Fruit fly (Drosophila melanogaster) whole organism, wandering third instar larva: ENCODE data around the gene CG11828.

Source experiments
- CG32264 ChIP-seq: fragments of 200-800 bp; sonication (Bioruptor generic); optimal IDR thresholded peaks from 2 replicates; lab custom pipeline; 2016; ENCODE audit warnings: missing biosample characterization, missing genetic modification characterization
- CG9705 ChIP-seq: fragments of 200-800 bp; sonication (Bioruptor generic); optimal IDR thresholded peaks from 2 replicates; lab custom pipeline; 2018; ENCODE audit warnings: missing biosample characterization, mild to moderate bottlenecking, missing genetic modification characterization
- CrebA ChIP-seq: fragments of 200-800 bp; sonication (Bioruptor generic); optimal IDR thresholded peaks from 2 replicates; lab custom pipeline; 2016; ENCODE audit warnings: missing biosample characterization, mild to moderate bottlenecking, missing genetic modification characterization, borderline replicate concordance
- Dfd ChIP-seq: fragments of >200 bp; optimal IDR thresholded peaks from 2 replicates; lab custom pipeline; 2017; ENCODE audit warnings: missing biosample characterization, missing genetic modification characterization
- Dif ChIP-seq: fragments of 200-275, 200-300 bp; sonication (Bioruptor generic); optimal IDR thresholded peaks from 2 replicates; lab custom pipeline; 2018; ENCODE audit warnings: missing biosample characterization, missing genetic modification characterization; ENCODE audit not compliant: partially characterized antibody
- GATAd ChIP-seq: sonication (Bioruptor generic); optimal IDR thresholded peaks from 2 replicates; lab custom pipeline; 2016; ENCODE audit warnings: missing biosample characterization, missing genetic modification characterization
- HLH106 ChIP-seq: fragments of 200-800 bp; optimal IDR thresholded peaks from 3 replicates; lab custom pipeline; 2019; ENCODE audit warnings: missing biosample characterization, mild to moderate bottlenecking, missing genetic modification characterization, moderate library complexity
- Hnf4 ChIP-seq: fragments of 200-800 bp; sonication (Bioruptor generic); optimal IDR thresholded peaks from 2 replicates; lab custom pipeline; 2016; ENCODE audit warnings: missing biosample characterization, mild to moderate bottlenecking, missing genetic modification characterization
- Hr78 ChIP-seq: fragments of >200 bp; optimal IDR thresholded peaks from 2 replicates; lab custom pipeline; 2017; ENCODE audit warnings: missing biosample characterization, missing genetic modification characterization
- Hr83 ChIP-seq: fragments of 200-300 bp; sonication (Bioruptor generic); optimal IDR thresholded peaks from 2 replicates; lab custom pipeline; 2016; ENCODE audit warnings: missing biosample characterization, mild to moderate bottlenecking, missing genetic modification characterization, moderate library complexity; ENCODE audit not compliant: poor library complexity, severe bottlenecking
- Mio ChIP-seq: sonication (Bioruptor generic); optimal IDR thresholded peaks from 2 replicates; lab custom pipeline; 2016; ENCODE audit warnings: missing biosample characterization, missing genetic modification characterization
- N ChIP-seq: fragments of >200 bp; optimal IDR thresholded peaks from 2 replicates; lab custom pipeline; 2018; ENCODE audit warnings: missing biosample characterization, missing external identifiers, missing genetic modification characterization
- OdsH ChIP-seq: fragments of 200-800 bp; sonication (Bioruptor generic); optimal IDR thresholded peaks from 2 replicates; lab custom pipeline; 2016; ENCODE audit warnings: missing biosample characterization, mild to moderate bottlenecking, missing genetic modification characterization
- Rel ChIP-seq, 2 experiments: fragments of 200-800 bp; sonication (Bioruptor generic) in 1 of 2; optimal IDR thresholded peaks; 2 replicates in 1 of 2; 3 replicates in 1 of 2; lab custom pipeline; 2016 to 2019; ENCODE audit warnings: mild to moderate bottlenecking in 2 of 2, missing biosample characterization in 2 of 2, missing genetic modification characterization in 2 of 2, moderate library complexity in 1 of 2
- dl ChIP-seq, 2 experiments: fragments of 175-275, 200-275 bp in 1 of 2; fragments of 200-275 bp in 1 of 2; sonication (Bioruptor generic); optimal IDR thresholded peaks; lab custom pipeline; 2018; ENCODE audit warnings: mild to moderate bottlenecking in 2 of 2, missing biosample characterization in 2 of 2, missing genetic modification characterization in 2 of 2, moderate library complexity in 2 of 2; ENCODE audit not compliant: partially characterized antibody in 2 of 2, insufficient read depth in 1 of 2
- dmrt93B ChIP-seq: fragments of 200-800 bp; sonication (Bioruptor generic); optimal IDR thresholded peaks from 2 replicates; lab custom pipeline; 2018; ENCODE audit warnings: missing biosample characterization, mild to moderate bottlenecking, missing genetic modification characterization
- ey ChIP-seq: fragments of 200-800 bp; sonication (Bioruptor generic); optimal IDR thresholded peaks from 2 replicates; lab custom pipeline; 2016; ENCODE audit warnings: missing biosample characterization, missing genetic modification characterization
- foxo ChIP-seq, 2 experiments: fragments of 200-800 bp; sonication (Bioruptor generic); optimal IDR thresholded peaks; 2 replicates in 1 of 2; 3 replicates in 1 of 2; lab custom pipeline; 2016 to 2017; ENCODE audit warnings: missing biosample characterization in 2 of 2, missing genetic modification characterization in 2 of 2
- fru ChIP-seq: fragments of 200-800 bp; sonication (Bioruptor generic); optimal IDR thresholded peaks from 3 replicates; lab custom pipeline; 2016; ENCODE audit warnings: missing biosample characterization, mild to moderate bottlenecking, missing genetic modification characterization
- h ChIP-seq: fragments of 200-800 bp; sonication (Bioruptor generic); optimal IDR thresholded peaks from 3 replicates; lab custom pipeline; 2016; ENCODE audit warnings: missing biosample characterization, mild to moderate bottlenecking, missing genetic modification characterization
- jim ChIP-seq: fragments of 175-275, 200-325 bp; sonication (Bioruptor generic); optimal IDR thresholded peaks from 2 replicates; lab custom pipeline; 2016; ENCODE audit warnings: missing biosample characterization, mild to moderate bottlenecking, missing genetic modification characterization
- lola ChIP-seq: fragments of >200 bp; optimal IDR thresholded peaks from 2 replicates; lab custom pipeline; 2017; ENCODE audit warnings: missing biosample characterization, missing genetic modification characterization
- pan ChIP-seq: fragments of >200 bp; optimal IDR thresholded peaks from 2 replicates; lab custom pipeline; 2017
- psq ChIP-seq: fragments of 200-800 bp; sonication (Bioruptor generic); optimal IDR thresholded peaks from 3 replicates; lab custom pipeline; 2017; ENCODE audit warnings: missing biosample characterization, mild to moderate bottlenecking, missing genetic modification characterization, moderate library complexity
- sage ChIP-seq: fragments of 200-800 bp; sonication (Bioruptor generic); optimal IDR thresholded peaks from 2 replicates; lab custom pipeline; 2016; ENCODE audit warnings: missing biosample characterization, mild to moderate bottlenecking, missing genetic modification characterization
- sv ChIP-seq: fragments of 200-800 bp; sonication (Bioruptor generic); optimal IDR thresholded peaks from 3 replicates; lab custom pipeline; 2016; ENCODE audit warnings: missing biosample characterization, missing genetic modification characterization
- tai ChIP-seq: sonication (Bioruptor generic); optimal IDR thresholded peaks from 2 replicates; lab custom pipeline; 2016; ENCODE audit warnings: missing biosample characterization, missing genetic modification characterization
- usp ChIP-seq: fragments of >200 bp; optimal IDR thresholded peaks from 2 replicates; lab custom pipeline; 2017; ENCODE audit warnings: missing biosample characterization, missing genetic modification characterization
- woc ChIP-seq: sonication (Bioruptor generic); optimal IDR thresholded peaks from 2 replicates; lab custom pipeline; 2016; ENCODE audit warnings: missing biosample characterization, mild to moderate bottlenecking, missing genetic modification characterization

Gene CG11828

dm6 chr3R:28898921-28899545 is 23.8 kb upstream of the CG11828 start:
- no peak for TF ChIP-seq Dif (GFP tag; lab: Kevin White, UChicago)
- no peak for TF ChIP-seq CG32264 (GFP tag; lab: Kevin White, UChicago)
- no peak for TF ChIP-seq dl (GFP tag; optimal IDR thresholded peaks at IDR 0.05; lab: Kevin White, UChicago; ENCODE audit: insufficient read depth in 1 of 2, partially characterized antibody in 2 of 2)
- no peak for TF ChIP-seq GATAd (GFP tag; lab: Kevin White, UChicago)
- no peak for TF ChIP-seq CrebA (GFP tag; lab: Kevin White, UChicago)
- TF ChIP-seq sage (GFP tag; lab: Kevin White, UChicago): no peak
- no peak for TF ChIP-seq dmrt93B (GFP tag; lab: Kevin White, UChicago)
- TF ChIP-seq h: no peak
- TF ChIP-seq CG9705 (GFP tag; lab: Kevin White, UChicago): no peak
- TF ChIP-seq tai: no peak
- TF ChIP-seq Rel (GFP tag; optimal IDR thresholded peaks at IDR 0.05; lab: Kevin White, UChicago): no peak
- TF ChIP-seq Rel (tag; optimal IDR thresholded peaks at IDR 0.05; lab: Kevin White, UChicago): no peak
- no peak for TF ChIP-seq N
- no peak for TF ChIP-seq pan (lab: Kevin White, UChicago)
- TF ChIP-seq Mio (GFP tag; lab: Kevin White, UChicago): no peak

- no peak for TF ChIP-seq sage (GFP tag; lab: Kevin White, UChicago)
- TF ChIP-seq usp (GFP tag; lab: Kevin White, UChicago): no peak
- no peak for TF ChIP-seq OdsH
- TF ChIP-seq lola: no peak
- no peak for TF ChIP-seq CrebA (GFP tag; lab: Kevin White, UChicago)
- TF ChIP-seq Hnf4: no peak
- TF ChIP-seq Mio (GFP tag; lab: Kevin White, UChicago): no peak
- no peak for TF ChIP-seq ey (GFP tag; lab: Kevin White, UChicago)
- no peak for TF ChIP-seq foxo (GFP tag; optimal IDR thresholded peaks at IDR 0.05; lab: Kevin White, UChicago)
- no peak for TF ChIP-seq fru
Measured at dm6 chr3R:28901468-28902163, 21.2 kb upstream of the CG11828 start.

dm6 chr3R:28903392-28903791 is 19.5 kb upstream of the CG11828 start:
- TF ChIP-seq Rel (GFP tag; optimal IDR thresholded peaks at IDR 0.05; lab: Kevin White, UChicago): no peak
- peak; percentile 21 for TF ChIP-seq Rel (tag; optimal IDR thresholded peaks at IDR 0.05; lab: Kevin White, UChicago)
- no peak for TF ChIP-seq HLH106 (tag; lab: Kevin White, UChicago)
- TF ChIP-seq N: no peak
- no peak for TF ChIP-seq jim (GFP tag; lab: Kevin White, UChicago)
- TF ChIP-seq psq (GFP tag; lab: Kevin White, UChicago): no peak

dm6 chr3R:28904174-28904573 is 18.7 kb upstream of the CG11828 start:
- TF ChIP-seq woc (GFP tag; lab: Kevin White, UChicago) (no peak), sv (no peak), h (no peak), jim (GFP tag; lab: Kevin White, UChicago) (no peak), Dfd (GFP tag; lab: Kevin White, UChicago) (no peak), dl (GFP tag; optimal IDR thresholded peaks at IDR 0.05; lab: Kevin White, UChicago; ENCODE audit: insufficient read depth in 1 of 2, partially characterized antibody in 2 of 2) (no peak), fru (no peak), foxo (GFP tag; optimal IDR thresholded peaks at IDR 0.05; lab: Kevin White, UChicago) (no peak), OdsH (no peak), Mio (GFP tag; lab: Kevin White, UChicago) (no peak), Dif (GFP tag; lab: Kevin White, UChicago) (no peak), Hr78 (no peak), dmrt93B (GFP tag; lab: Kevin White, UChicago) (no peak), Hr83 (GFP tag; lab: Kevin White, UChicago) (no peak), Rel (GFP tag; optimal IDR thresholded peaks at IDR 0.05; lab: Kevin White, UChicago) (no peak), Rel (tag; optimal IDR thresholded peaks at IDR 0.05; lab: Kevin White, UChicago) (no peak), lola (no peak), CrebA (GFP tag; lab: Kevin White, UChicago) (no peak), sage (GFP tag; lab: Kevin White, UChicago) (no peak)
- TF ChIP-seq, all 38 proteins: peak for 0
